Fruit fly (Drosophila melanogaster) whole organism, embryonic: ENCODE data around the gene CG11367.

Source experiments
- Abd-B ChIP-seq: fragments of 200-800 bp; sonication (Bioruptor generic); optimal IDR thresholded peaks from 2 replicates; lab custom pipeline; 2018; ENCODE audit warnings: missing biosample characterization, mild to moderate bottlenecking, missing genetic modification characterization, moderate library complexity
- BEAF-32 ChIP-seq: fragments of 200-800 bp; sonication (Bioruptor generic); optimal IDR thresholded peaks from 3 replicates; lab custom pipeline; 2017; ENCODE audit warnings: missing biosample characterization, missing genetic modification characterization, mild to moderate bottlenecking, moderate library complexity, missing genetic modification reagents
- CG10321 ChIP-seq: fragments of 200-800 bp; sonication (Bioruptor generic); IDR thresholded peaks from 2 replicates; pipeline ENCODE4 v1.3.6; 2022; ENCODE audit warnings: missing biosample characterization, missing genetic modification characterization
- CG10366 ChIP-seq: fragments of 200-800 bp; sonication (Bioruptor generic); IDR thresholded peaks from 2 replicates; pipeline ENCODE4 v1.3.6; 2022; ENCODE audit warnings: missing biosample characterization, missing genetic modification characterization
- CG10431 ChIP-seq: fragments of 200-800 bp; sonication (Bioruptor generic); optimal IDR thresholded peaks from 3 replicates; lab custom pipeline; 2018; ENCODE audit warnings: missing biosample characterization, mild to moderate bottlenecking, missing genetic modification characterization
- CG11093 ChIP-seq: fragments of 200-800 bp; sonication (Bioruptor generic); IDR thresholded peaks from 3 replicates; pipeline ENCODE4 v1.3.6; 2022; ENCODE audit warnings: missing biosample characterization, missing genetic modification characterization
- CG11247 ChIP-seq: fragments of 200-800 bp; sonication (Bioruptor generic); IDR thresholded peaks from 2 replicates; pipeline ENCODE4 v1.3.6; 2022; ENCODE audit warnings: missing biosample characterization, missing genetic modification characterization
- CG12155 ChIP-seq: fragments of 200-800 bp; sonication (Bioruptor generic); optimal IDR thresholded peaks from 3 replicates; lab custom pipeline; 2016; ENCODE audit warnings: missing biosample characterization, missing genetic modification characterization
- CG15269 ChIP-seq: fragments of 200-800 bp; sonication (Bioruptor generic); optimal IDR thresholded peaks from 2 replicates; lab custom pipeline; 2018; ENCODE audit warnings: missing biosample characterization, mild to moderate bottlenecking, missing genetic modification characterization, moderate library complexity
- CG15696 ChIP-seq: fragments of 200-800 bp; sonication (Bioruptor generic); optimal IDR thresholded peaks from 2 replicates; lab custom pipeline; 2019; ENCODE audit warnings: missing biosample characterization, mild to moderate bottlenecking, missing genetic modification characterization, moderate library complexity
- CG17385 ChIP-seq: fragments of 200-800 bp; sonication (Bioruptor generic); optimal IDR thresholded peaks from 3 replicates; lab custom pipeline; 2018; ENCODE audit warnings: missing biosample characterization, mild to moderate bottlenecking, missing genetic modification characterization
- CG18262 ChIP-seq: fragments of 200-800 bp; optimal IDR thresholded peaks from 3 replicates; lab custom pipeline; 2019; ENCODE audit warnings: missing biosample characterization, mild to moderate bottlenecking, missing genetic modification characterization, moderate library complexity
- CG2129 ChIP-seq: fragments of 200-800 bp; sonication (Bioruptor generic); IDR thresholded peaks from 2 replicates; pipeline ENCODE4 v1.3.6; 2022; ENCODE audit warnings: missing biosample characterization, missing genetic modification characterization; ENCODE audit not compliant: partially characterized antibody
- CG2889 ChIP-seq: fragments of 200-800 bp; sonication (Bioruptor generic); IDR thresholded peaks from 3 replicates; pipeline ENCODE4 v1.3.6; 2022; ENCODE audit warnings: missing biosample characterization, missing genetic modification characterization
- CG32767 ChIP-seq: fragments of 200-800 bp; sonication (Bioruptor generic); IDR thresholded peaks from 2 replicates; pipeline ENCODE4 v1.3.6; 2022; ENCODE audit warnings: missing biosample characterization, missing genetic modification characterization
- CG3407 ChIP-seq: fragments of 200-800 bp; sonication (Bioruptor generic); optimal IDR thresholded peaks from 2 replicates; lab custom pipeline; 2018; ENCODE audit warnings: missing biosample characterization, mild to moderate bottlenecking, missing genetic modification characterization
- CG3995 ChIP-seq: fragments of 200-800 bp; sonication (Bioruptor generic); optimal IDR thresholded peaks from 3 replicates; lab custom pipeline; 2016; ENCODE audit warnings: missing biosample characterization, missing genetic modification characterization
- CG6254 ChIP-seq: fragments of 200-800 bp; sonication (Bioruptor generic); optimal IDR thresholded peaks from 3 replicates; lab custom pipeline; 2017; ENCODE audit warnings: mild to moderate bottlenecking, missing biosample characterization, missing genetic modification reagents, missing genetic modification characterization
- CG7745 ChIP-seq: fragments of 200-800 bp; sonication (Bioruptor generic); optimal IDR thresholded peaks from 2 replicates; lab custom pipeline; 2018; ENCODE audit warnings: missing biosample characterization, mild to moderate bottlenecking, missing genetic modification characterization, moderate library complexity
- CG8478 ChIP-seq: fragments of >200 bp; optimal IDR thresholded peaks from 2 replicates; lab custom pipeline; 2018
- CG8944 ChIP-seq: fragments of 200-800 bp; sonication (Bioruptor generic); optimal IDR thresholded peaks from 3 replicates; lab custom pipeline; 2016; ENCODE audit warnings: missing biosample characterization, missing genetic modification characterization
- Camta ChIP-seq: fragments of 200-800 bp; sonication (Bioruptor generic); optimal IDR thresholded peaks from 2 replicates; lab custom pipeline; 2016; ENCODE audit warnings: missing biosample characterization, missing genetic modification characterization
- Chrac-16 ChIP-seq: fragments of 200-800 bp; sonication (Bioruptor generic); optimal IDR thresholded peaks from 3 replicates; lab custom pipeline; 2016; ENCODE audit warnings: missing biosample characterization, missing genetic modification characterization
- GATAe ChIP-seq: fragments of 200-800 bp; sonication (Bioruptor generic); conservative IDR thresholded peaks from 2 replicates; pipeline ENCODE4 v1.3.6; 2022; ENCODE audit warnings: missing biosample characterization, missing genetic modification characterization
- Max ChIP-seq: fragments of 200-800 bp; sonication (Bioruptor generic); optimal IDR thresholded peaks from 2 replicates; lab custom pipeline; 2016; ENCODE audit warnings: missing biosample characterization, mild to moderate bottlenecking, missing genetic modification characterization
- Mrtf ChIP-seq: fragments of 200-800 bp; sonication (Bioruptor generic); IDR thresholded peaks from 3 replicates; pipeline ENCODE4 v1.3.6; 2022; ENCODE audit warnings: missing biosample characterization, missing genetic modification characterization
- Oaz ChIP-seq: fragments of 200-800 bp; sonication (Bioruptor generic); IDR thresholded peaks from 2 replicates; pipeline ENCODE4 v1.3.6; 2022; ENCODE audit warnings: missing biosample characterization, missing genetic modification characterization
- Oli ChIP-seq: fragments of 200-800 bp; sonication (Bioruptor generic); optimal IDR thresholded peaks from 2 replicates; lab custom pipeline; 2018; ENCODE audit warnings: missing biosample characterization, mild to moderate bottlenecking, missing genetic modification characterization, moderate library complexity
- Side ChIP-seq: fragments of 200-800 bp; sonication (Bioruptor generic); optimal IDR thresholded peaks from 2 replicates; lab custom pipeline; 2016; ENCODE audit warnings: missing biosample characterization, missing genetic modification characterization
- Sox100B ChIP-seq: fragments of 200-800 bp; sonication (Bioruptor generic); optimal IDR thresholded peaks from 3 replicates; lab custom pipeline; 2018; ENCODE audit warnings: missing biosample characterization, mild to moderate bottlenecking, missing genetic modification characterization
- Sry-β ChIP-seq: fragments of 200-800 bp; sonication (Bioruptor generic); optimal IDR thresholded peaks from 2 replicates; lab custom pipeline; 2018; ENCODE audit warnings: missing biosample characterization, mild to moderate bottlenecking, missing genetic modification characterization, moderate library complexity
- Trl ChIP-seq, 3 experiments: fragments of >200 bp in 2 of 3; fragments of 200-800 bp in 1 of 3; sonication (Bioruptor generic) in 1 of 3; optimal IDR thresholded peaks; 2 replicates in 1 of 3; 3 replicates in 2 of 3; lab custom pipeline; 2016 to 2017; ENCODE audit warnings: missing biosample characterization in 1 of 3, missing genetic modification characterization in 1 of 3
- ap ChIP-seq: fragments of 200-800 bp; sonication (Bioruptor generic); IDR thresholded peaks from 2 replicates; pipeline ENCODE4 v1.3.6; 2022; ENCODE audit warnings: missing biosample characterization, missing genetic modification characterization
- ase ChIP-seq: fragments of 200-800 bp; sonication (Bioruptor generic); IDR thresholded peaks from 3 replicates; pipeline ENCODE4 v1.3.6; 2022; ENCODE audit warnings: missing biosample characterization, missing genetic modification characterization
- cg ChIP-seq: fragments of 200-800 bp; sonication (Bioruptor generic); optimal IDR thresholded peaks from 3 replicates; lab custom pipeline; 2019; ENCODE audit warnings: missing biosample characterization, mild to moderate bottlenecking, missing genetic modification characterization, moderate library complexity
- fru ChIP-seq: fragments of >200 bp; optimal IDR thresholded peaks from 2 replicates; lab custom pipeline; 2017
- gcm ChIP-seq: fragments of 200-800 bp; sonication (Bioruptor generic); optimal IDR thresholded peaks from 2 replicates; lab custom pipeline; 2019; ENCODE audit warnings: missing biosample characterization, mild to moderate bottlenecking, missing genetic modification characterization, moderate library complexity
- gcm2 ChIP-seq: fragments of 200-800 bp; sonication (Bioruptor generic); optimal IDR thresholded peaks from 2 replicates; lab custom pipeline; 2016; ENCODE audit warnings: missing biosample characterization, missing genetic modification characterization
- jing ChIP-seq: fragments of 200-800 bp; sonication (Bioruptor generic); optimal IDR thresholded peaks from 2 replicates; lab custom pipeline; 2018; ENCODE audit warnings: missing biosample characterization, mild to moderate bottlenecking, missing genetic modification characterization
- luna ChIP-seq: fragments of 200-800 bp; sonication (Bioruptor generic); optimal IDR thresholded peaks from 2 replicates; lab custom pipeline; 2016; ENCODE audit warnings: missing biosample characterization, missing genetic modification characterization
- mam ChIP-seq: fragments of 200-800 bp; sonication (Bioruptor generic); optimal IDR thresholded peaks from 3 replicates; lab custom pipeline; 2016; ENCODE audit warnings: missing biosample characterization, missing genetic modification characterization
- nau ChIP-seq: fragments of 200-800 bp; sonication (Bioruptor generic); optimal IDR thresholded peaks from 3 replicates; lab custom pipeline; 2017; ENCODE audit warnings: missing biosample characterization, mild to moderate bottlenecking, missing genetic modification characterization, missing genetic modification reagents
- odd ChIP-seq: fragments of 200-800 bp; sonication (Bioruptor generic); optimal IDR thresholded peaks from 2 replicates; lab custom pipeline; 2017; ENCODE audit warnings: missing biosample characterization, mild to moderate bottlenecking, missing genetic modification characterization
- rib ChIP-seq: fragments of 200-800 bp; sonication (Bioruptor generic); IDR thresholded peaks from 2 replicates; pipeline ENCODE4 v1.3.6; 2022; ENCODE audit warnings: missing biosample characterization, missing genetic modification characterization
- seq ChIP-seq: fragments of 200-800 bp; sonication (Bioruptor generic); IDR thresholded peaks from 2 replicates; pipeline ENCODE4 v1.3.6; 2022; ENCODE audit warnings: missing biosample characterization, missing genetic modification characterization
- shn ChIP-seq: fragments of 200-800 bp; sonication (Bioruptor generic); optimal IDR thresholded peaks from 3 replicates; lab custom pipeline; 2016; ENCODE audit warnings: missing biosample characterization, missing genetic modification characterization
- sima ChIP-seq: fragments of 200-800 bp; sonication (Bioruptor generic); optimal IDR thresholded peaks from 2 replicates; lab custom pipeline; 2016; ENCODE audit warnings: missing biosample characterization, missing genetic modification characterization
- slou ChIP-seq: fragments of 200-800 bp; sonication (Bioruptor generic); optimal IDR thresholded peaks from 3 replicates; lab custom pipeline; 2016; ENCODE audit warnings: missing biosample characterization, missing genetic modification characterization
- ssp ChIP-seq: fragments of 200-800 bp; sonication (Bioruptor generic); IDR thresholded peaks from 2 replicates; pipeline ENCODE4 v1.3.6; 2022; ENCODE audit warnings: missing biosample characterization, missing genetic modification characterization
- stc ChIP-seq: fragments of 200-800 bp; sonication (Bioruptor generic); IDR thresholded peaks from 2 replicates; pipeline ENCODE4 v1.3.6; 2022; ENCODE audit warnings: missing biosample characterization, missing genetic modification characterization
- usp ChIP-seq: fragments of >200 bp; optimal IDR thresholded peaks from 2 replicates; lab custom pipeline; 2017; ENCODE audit warnings: missing biosample characterization, missing genetic modification characterization
- vvl ChIP-seq: fragments of 200-800 bp; sonication (Bioruptor generic); IDR thresholded peaks from 2 replicates; pipeline ENCODE4 v1.3.6; 2022; ENCODE audit warnings: missing biosample characterization, missing genetic modification characterization

CG11367 gene

DNA sequence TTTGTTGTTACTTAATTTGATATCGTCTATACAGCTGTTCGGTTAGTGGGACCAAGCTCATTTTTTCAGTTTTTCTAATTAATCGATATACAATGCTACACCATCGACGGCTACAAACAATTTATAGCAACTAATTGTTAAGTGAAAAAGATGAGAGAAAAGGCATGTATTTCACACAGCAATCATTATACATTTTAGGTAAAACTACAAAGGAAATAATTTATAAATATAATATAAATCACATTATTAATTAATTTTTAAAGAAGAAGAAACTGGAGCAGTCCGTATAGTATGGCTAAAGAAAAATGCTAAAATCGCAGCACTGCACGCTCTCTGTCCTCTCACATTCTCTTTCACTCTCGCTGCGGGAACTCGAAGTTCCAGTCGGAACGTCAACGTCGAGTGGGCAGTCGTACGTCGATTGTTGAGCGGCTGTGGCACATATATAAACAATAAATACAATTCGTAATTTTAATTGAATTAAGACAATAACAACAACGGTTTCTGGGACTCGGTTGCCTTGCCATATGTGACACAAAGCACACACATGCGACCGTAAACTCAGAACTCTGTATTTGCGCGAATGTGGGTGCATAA is at the start of gene CG11367, which contains the start of gene CG14450 (continued):
- TF ChIP-seq rib (GFP tag; lab: Robert Waterston, UW), result no peak
- TF ChIP-seq sima, result no peak
- peak; percentile 39 for TF ChIP-seq Sox100B (GFP tag; lab: Kevin White, UChicago)
- TF ChIP-seq CG32767 (GFP tag; lab: Robert Waterston, UW), result no peak
- no peak for TF ChIP-seq odd (GFP tag; lab: Kevin White, UChicago)
- no peak for TF ChIP-seq seq (GFP tag; lab: Robert Waterston, UW)
- TF ChIP-seq CG18262 (tag; lab: Kevin White, UChicago), result peak; percentile 48
- TF ChIP-seq mam (GFP tag; lab: Kevin White, UChicago), result no peak
- TF ChIP-seq Oaz, result no peak
- TF ChIP-seq CG10321 (GFP tag; lab: Robert Waterston, UW), result no peak
- TF ChIP-seq CG12155, result peak; percentile 55
- no peak for TF ChIP-seq GATAe (GFP tag; lab: Robert Waterston, UW)
- no peak for TF ChIP-seq CG6254 (GFP tag; lab: Kevin White, UChicago)
- TF ChIP-seq vvl (GFP tag; lab: Robert Waterston, UW), result no peak
- no peak for TF ChIP-seq Chrac-16
- TF ChIP-seq CG8944 (GFP tag; lab: Kevin White, UChicago), result no peak
- peak; percentile 9 for TF ChIP-seq Camta (GFP tag; lab: Kevin White, UChicago)
- no peak for TF ChIP-seq CG11093 (GFP tag; lab: Robert Waterston, UW)
- TF ChIP-seq Oli (tag; lab: Kevin White, UChicago), result no peak
- peak; percentile 94 for TF ChIP-seq CG17385 (GFP tag; lab: Kevin White, UChicago)
- peak; percentile 24 for TF ChIP-seq gcm (GFP tag; lab: Kevin White, UChicago)
- TF ChIP-seq BEAF-32 (GFP tag; lab: Kevin White, UChicago), result peak; percentile 75
- no peak for TF ChIP-seq shn
- TF ChIP-seq ase (GFP tag; lab: Robert Waterston, UW), result no peak
- no peak for TF ChIP-seq CG3407
- TF ChIP-seq CG15696 (tag; lab: Kevin White, UChicago), result peak; percentile 20
- TF ChIP-seq CG3995 (GFP tag; lab: Kevin White, UChicago), result peak; percentile 86
- no peak for TF ChIP-seq CG15269
- TF ChIP-seq CG7745 (tag; lab: Kevin White, UChicago), result no peak
- TF ChIP-seq CG11247 (GFP tag; lab: Robert Waterston, UW), result no peak
- TF ChIP-seq Abd-B (GFP tag; lab: Kevin White, UChicago), result no peak
- TF ChIP-seq fru (lab: Kevin White, UChicago), result no peak
- peak; percentile 98 for TF ChIP-seq Sry-β
- no peak for TF ChIP-seq CG10366 (GFP tag; lab: Robert Waterston, UW)
- no peak for TF ChIP-seq cg
- no peak for TF ChIP-seq CG8478 (lab: Kevin White, UChicago)
- no peak for TF ChIP-seq usp (GFP tag; lab: Kevin White, UChicago)
- TF ChIP-seq stc (GFP tag; lab: Robert Waterston, UW), result peak; percentile 30; the same call in 1 of the 2 replicates
- no peak for TF ChIP-seq ssp (GFP tag; lab: Robert Waterston, UW)
- TF ChIP-seq Side (GFP tag; lab: Kevin White, UChicago), result no peak
- no peak for TF ChIP-seq CG2889
- TF ChIP-seq CG10431 (GFP tag; lab: Kevin White, UChicago), result peak; percentile 15
- TF ChIP-seq Mrtf (GFP tag; lab: Robert Waterston, UW), result no peak
- no peak for TF ChIP-seq jing (GFP tag; lab: Kevin White, UChicago)
- no peak for TF ChIP-seq gcm2
- TF ChIP-seq nau (GFP tag; lab: Kevin White, UChicago), result no peak
- 0 out of 2 replicates have a peak, but pooled peaks have one; percentile 33 for TF ChIP-seq CG2129 (GFP tag; lab: Robert Waterston, UW)
- TF ChIP-seq Max (GFP tag; lab: Kevin White, UChicago), result no peak
- TF ChIP-seq Trl (optimal IDR thresholded peaks at IDR 0.05; lab: Kevin White, UChicago), result peak; percentile 86 to 91
- TF ChIP-seq Trl (GFP tag; optimal IDR thresholded peaks at IDR 0.05; lab: Kevin White, UChicago), result peak; percentile 0
- no peak for TF ChIP-seq ap
- no peak for TF ChIP-seq luna (GFP tag; lab: Kevin White, UChicago)
- no peak for TF ChIP-seq slou (GFP tag; lab: Kevin White, UChicago)
